Worm (Caenorhabditis elegans): Measurements from ENCODE around the gene C06C3.7.

The C06C3.7 gene

DNA sequence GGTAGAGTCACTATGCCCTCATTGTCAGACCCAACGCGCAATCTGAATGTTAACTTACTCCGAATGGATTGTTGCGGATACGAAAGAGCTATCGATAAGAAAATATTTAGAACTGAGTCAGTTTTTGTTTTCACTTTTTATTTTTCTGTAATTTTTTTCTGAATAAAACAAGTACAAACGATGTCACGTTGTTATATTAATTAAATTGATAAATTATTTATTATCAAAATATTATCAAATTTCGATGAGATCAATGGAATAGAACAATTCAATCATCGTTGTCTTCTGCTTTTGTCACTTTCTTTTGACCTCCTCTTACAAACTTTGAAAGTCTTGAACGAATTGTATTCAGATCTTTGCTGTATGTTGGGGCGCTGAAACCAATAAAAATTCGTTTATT, 21.7 kb downstream of the C06C3.7 start, which contains the start of gene mpz-6:
mpz-6 (minus strand) TSS at position 101 of the 400 bp plus-strand sequence.
- TF ChIP-seq F13C5.2 (tag; optimal IDR thresholded peaks at IDR 0.05), result no peak
- TF ChIP-seq hmbx-1 (tag; optimal IDR thresholded peaks at IDR 0.05), result no peak
- no peak for TF ChIP-seq scrt-1 (GFP tag; IDR thresholded peaks at IDR 0.05)
- TF ChIP-seq hmg-4 (GFP tag; optimal IDR thresholded peaks at IDR 0.05), result no peak

DNA sequence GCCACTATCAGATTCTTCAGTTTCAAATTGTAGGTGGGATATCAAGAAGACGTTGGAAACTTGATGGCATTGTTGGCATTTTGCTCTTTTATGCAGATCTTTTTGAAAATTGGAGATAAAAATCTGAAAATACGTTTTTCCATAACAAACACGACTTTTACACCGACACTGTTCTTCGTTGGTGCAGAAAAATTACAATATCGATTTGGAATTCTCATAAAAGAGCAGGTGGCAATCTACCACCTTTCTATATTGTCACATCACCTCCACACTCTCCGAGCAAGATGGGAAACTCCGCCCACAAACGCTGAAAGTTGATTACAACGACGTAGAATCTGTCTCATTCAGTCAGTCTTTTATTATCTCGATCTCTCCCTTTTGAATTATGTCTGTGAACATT, 22.1 kb downstream of the C06C3.7 start, which contains the start of gene arrd-2:
arrd-2 (plus strand) TSS at position 301 of the 400 bp plus-strand sequence.
- no peak for TF ChIP-seq aly-1 (tag; optimal IDR thresholded peaks at IDR 0.05)
- no peak for TF ChIP-seq tbx-37 (GFP tag; conservative IDR thresholded peaks at IDR 0.05)
- no peak for TF ChIP-seq pes-1 (GFP tag; IDR thresholded peaks at IDR 0.05)
- TF ChIP-seq B0310.2 (tag; optimal IDR thresholded peaks at IDR 0.05), result no peak
- TF ChIP-seq hnd-1 (tag; optimal IDR thresholded peaks at IDR 0.05), result no peak

DNA sequence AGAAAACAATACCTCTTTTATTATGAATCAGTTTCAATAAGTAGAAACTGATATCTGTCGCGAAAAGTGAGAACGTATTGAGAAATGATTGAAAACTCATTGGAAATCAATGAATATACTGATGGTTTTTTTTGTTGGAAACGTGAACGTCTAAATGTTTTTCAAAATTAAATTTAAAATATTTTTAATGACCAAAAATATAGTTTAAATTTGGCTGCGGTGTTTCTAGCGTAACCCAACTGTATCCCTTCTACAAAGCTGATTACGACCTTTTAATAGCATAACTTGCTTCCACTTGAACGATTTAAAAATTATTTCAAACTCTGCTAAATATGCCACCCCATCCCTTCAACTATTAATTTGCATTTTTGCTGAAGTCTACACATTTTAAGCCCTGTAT, 26.2 kb downstream of the C06C3.7 start, which contains the start of gene M176.9:
M176.9 (minus strand) TSS at position 101 of the 400 bp plus-strand sequence.
- TF ChIP-seq ceh-13 (GFP tag; optimal IDR thresholded peaks at IDR 0.05) (no peak), tra-4 (tag; optimal IDR thresholded peaks at IDR 0.05) (no peak), ama-1 (optimal IDR thresholded peaks at IDR 0.05) (no peak), sea-1 (GFP tag; conservative IDR thresholded peaks at IDR 0.05) (no peak), flt-1 (GFP tag; IDR thresholded peaks at IDR 0.05) (no peak), tbx-11 (GFP tag; IDR thresholded peaks at IDR 0.05) (no peak), ceh-36 (tag; optimal IDR thresholded peaks at IDR 0.05) (no peak), hmbx-1 (tag; optimal IDR thresholded peaks at IDR 0.05) (no peak), hmg-4 (GFP tag; optimal IDR thresholded peaks at IDR 0.05) (no peak), scrt-1 (GFP tag; IDR thresholded peaks at IDR 0.05) (no peak)

DNA sequence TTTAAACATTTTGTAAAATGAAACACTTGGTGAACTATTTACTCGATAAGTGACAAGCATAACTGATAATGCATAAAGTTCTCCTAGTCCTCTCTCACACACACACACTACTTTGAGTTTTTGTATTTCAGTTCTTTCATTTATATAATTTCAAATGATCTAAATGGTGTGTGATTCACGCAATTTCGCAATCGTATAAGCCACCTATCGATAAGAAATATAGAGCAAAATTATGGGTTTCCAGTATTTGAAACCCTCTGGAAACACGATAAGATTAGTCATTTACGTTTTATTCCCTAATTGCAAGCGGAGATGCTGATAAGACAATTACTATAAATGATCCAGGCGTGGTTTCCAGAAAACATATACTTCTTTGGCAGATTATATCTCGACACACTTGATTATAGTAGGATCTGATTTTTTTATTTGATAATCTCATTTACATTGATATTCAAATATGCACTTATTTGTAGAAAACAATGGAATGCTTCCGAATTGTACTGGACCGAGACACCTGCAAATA, 26.8 kb downstream of the C06C3.7 start, which contains the start of gene arrd-3:
arrd-3 (plus strand) TSS at position 473 of the 523 bp plus-strand sequence.
- TF ChIP-seq pes-1 (GFP tag; IDR thresholded peaks at IDR 0.05) (no peak), ets-7 (tag; optimal IDR thresholded peaks at IDR 0.05) (no peak), ama-1 (optimal IDR thresholded peaks at IDR 0.05) (no peak)

DNA sequence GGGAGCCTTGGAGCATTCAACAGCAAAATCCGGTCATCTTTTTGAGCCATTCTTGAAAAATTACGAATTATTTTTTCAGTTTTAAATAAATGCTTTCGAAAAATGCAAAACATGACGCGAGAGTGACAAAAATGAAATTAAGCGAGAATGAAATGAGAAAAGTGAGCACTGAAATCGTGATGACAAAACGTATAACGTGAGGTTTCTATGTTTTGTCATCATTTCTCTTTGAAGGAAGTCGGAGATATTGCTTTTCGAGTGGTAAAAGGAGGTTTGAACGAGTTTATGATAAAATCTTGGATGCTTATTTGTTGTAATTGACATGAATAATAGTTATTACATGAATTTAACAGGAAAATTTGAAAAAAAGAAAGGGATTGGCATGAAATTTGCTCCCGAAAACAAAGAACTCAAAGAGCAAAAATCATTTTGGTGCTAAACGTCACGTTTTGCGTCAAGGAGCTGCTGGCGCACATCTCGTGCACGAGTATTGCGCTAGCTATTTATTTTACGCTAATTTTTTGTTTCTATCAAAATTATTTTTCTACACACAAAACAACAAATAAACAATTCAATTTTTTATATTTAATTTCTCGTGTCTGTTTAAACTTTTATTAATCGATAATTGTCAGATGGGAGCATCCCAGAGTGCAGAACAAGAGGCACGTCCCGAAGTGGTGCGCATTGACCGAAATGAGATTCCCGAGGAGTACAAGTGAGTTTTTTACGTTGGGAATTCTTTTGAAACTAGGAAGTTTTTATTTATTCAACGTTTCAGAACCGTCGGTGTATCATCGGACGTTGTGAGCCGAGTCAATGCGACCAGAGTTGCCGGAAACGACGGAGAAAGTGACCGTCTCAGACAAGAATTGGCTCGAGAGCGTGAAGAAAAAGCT, 31.3 kb downstream of the C06C3.7 start, which contains the start of the genes gss-1 and chch-3:
gss-1 (minus strand) TSS at position 51 of the 896 bp plus-strand sequence.
chch-3 (plus strand) TSS at position 633 of the 896 bp plus-strand sequence.
- TF ChIP-seq sea-1 (GFP tag; conservative IDR thresholded peaks at IDR 0.05), result no peak
- TF ChIP-seq ets-7 (tag; optimal IDR thresholded peaks at IDR 0.05), result no peak
- no peak for TF ChIP-seq hnd-1 (tag; optimal IDR thresholded peaks at IDR 0.05)
- no peak for TF ChIP-seq scrt-1 (GFP tag; IDR thresholded peaks at IDR 0.05)
- no peak for TF ChIP-seq ceh-36 (tag; optimal IDR thresholded peaks at IDR 0.05)
- TF ChIP-seq aly-1 (tag; optimal IDR thresholded peaks at IDR 0.05), result no peak
- no peak for TF ChIP-seq ceh-13 (GFP tag; optimal IDR thresholded peaks at IDR 0.05)
- no peak for TF ChIP-seq hmbx-1 (tag; optimal IDR thresholded peaks at IDR 0.05)
- TF ChIP-seq pes-1 (GFP tag; IDR thresholded peaks at IDR 0.05), result no peak
- TF ChIP-seq hmg-4 (GFP tag; optimal IDR thresholded peaks at IDR 0.05), result no peak
- no peak for TF ChIP-seq F13C5.2 (tag; optimal IDR thresholded peaks at IDR 0.05)
- no peak for TF ChIP-seq tbx-11 (GFP tag; IDR thresholded peaks at IDR 0.05)
- no peak for TF ChIP-seq B0310.2 (tag; optimal IDR thresholded peaks at IDR 0.05)
- no peak for TF ChIP-seq tra-4 (tag; optimal IDR thresholded peaks at IDR 0.05)
- TF ChIP-seq tbx-37 (GFP tag; conservative IDR thresholded peaks at IDR 0.05), result no peak
- no peak for TF ChIP-seq flt-1 (GFP tag; IDR thresholded peaks at IDR 0.05)
- TF ChIP-seq ama-1 (optimal IDR thresholded peaks at IDR 0.05), result no peak

DNA sequence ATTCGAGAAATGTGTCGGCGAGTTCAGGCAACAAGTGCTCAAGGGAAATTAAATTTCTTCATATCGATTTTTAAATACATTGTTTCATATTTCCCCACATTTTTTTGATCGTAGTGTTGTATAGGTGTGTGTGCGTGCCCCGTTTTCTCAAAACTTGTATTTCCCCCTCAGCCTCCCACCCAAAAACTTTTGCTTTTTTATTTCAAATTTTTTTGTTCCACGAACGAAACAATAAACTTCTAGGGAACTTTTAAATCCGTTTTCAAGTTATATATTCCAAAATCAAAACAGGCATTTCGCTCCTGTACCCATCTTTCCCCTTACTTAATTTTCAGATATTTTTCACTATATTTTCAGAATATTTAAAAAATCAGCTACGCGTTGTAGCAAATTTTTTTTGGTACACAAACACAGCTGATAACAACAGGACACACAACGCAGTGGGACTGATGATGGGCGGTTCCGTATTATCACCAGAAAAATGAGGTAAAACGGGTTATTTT, 32.8 kb downstream of the C06C3.7 start, which contains the start of the genes M176.4 and M176.16:
M176.4 (plus strand) TSS at position 301 of the 503 bp plus-strand sequence.
M176.16 (plus strand) TSS at position 453 of the 503 bp plus-strand sequence.
- TF ChIP-seq tra-4 (tag; optimal IDR thresholded peaks at IDR 0.05) (no peak), ceh-36 (tag; optimal IDR thresholded peaks at IDR 0.05) (no peak), hnd-1 (tag; optimal IDR thresholded peaks at IDR 0.05) (no peak), sea-1 (GFP tag; conservative IDR thresholded peaks at IDR 0.05) (no peak), ets-7 (tag; optimal IDR thresholded peaks at IDR 0.05) (no peak), hmg-4 (GFP tag; optimal IDR thresholded peaks at IDR 0.05) (no peak), pes-1 (GFP tag; IDR thresholded peaks at IDR 0.05) (no peak), tbx-37 (GFP tag; conservative IDR thresholded peaks at IDR 0.05) (no peak), ceh-13 (GFP tag; optimal IDR thresholded peaks at IDR 0.05) (no peak), aly-1 (tag; optimal IDR thresholded peaks at IDR 0.05) (no peak), flt-1 (GFP tag; IDR thresholded peaks at IDR 0.05) (no peak), ama-1 (optimal IDR thresholded peaks at IDR 0.05) (no peak), scrt-1 (GFP tag; IDR thresholded peaks at IDR 0.05) (no peak)

DNA sequence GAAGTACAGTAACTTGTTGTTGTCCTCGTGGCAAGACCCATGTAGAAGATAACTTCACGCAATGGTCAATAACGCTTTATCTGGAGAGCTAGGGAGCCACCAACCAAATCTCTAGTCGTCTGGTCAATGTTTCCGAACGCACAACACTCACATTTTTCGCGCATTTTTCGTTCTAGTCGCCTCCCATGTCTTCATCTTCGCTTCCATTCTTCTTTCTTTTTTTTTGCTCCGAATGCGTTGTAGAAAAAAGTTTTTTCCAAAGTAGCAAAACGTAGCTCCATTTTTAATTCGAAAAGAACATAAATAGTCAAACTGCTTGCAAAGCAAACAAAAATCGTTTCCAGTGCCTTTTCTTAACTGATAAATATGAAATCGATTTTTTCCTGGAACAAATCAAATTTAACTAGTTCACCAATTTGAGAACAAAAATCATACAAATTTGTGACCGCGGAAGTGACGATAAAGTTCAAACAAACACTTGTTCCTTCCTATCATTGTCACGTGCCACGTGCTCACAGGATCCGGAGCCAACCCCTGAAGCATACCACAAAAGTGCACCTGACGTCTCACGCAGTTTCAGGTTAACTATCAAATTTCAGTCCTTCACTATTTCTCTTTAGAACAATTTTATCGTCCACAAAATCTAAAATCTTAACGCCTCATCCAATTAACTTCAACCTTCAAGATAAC, 33.6 kb downstream of the C06C3.7 start:
- no peak for TF ChIP-seq aly-1 (tag; optimal IDR thresholded peaks at IDR 0.05)
- no peak for TF ChIP-seq B0310.2 (tag; optimal IDR thresholded peaks at IDR 0.05)
- no peak for TF ChIP-seq pes-1 (GFP tag; IDR thresholded peaks at IDR 0.05)
- TF ChIP-seq flt-1 (GFP tag; IDR thresholded peaks at IDR 0.05), result no peak
- TF ChIP-seq ceh-36 (tag; optimal IDR thresholded peaks at IDR 0.05), result no peak
- TF ChIP-seq ceh-13 (GFP tag; optimal IDR thresholded peaks at IDR 0.05), result no peak
- TF ChIP-seq tbx-11 (GFP tag; IDR thresholded peaks at IDR 0.05), result no peak
- TF ChIP-seq F13C5.2 (tag; optimal IDR thresholded peaks at IDR 0.05), result no peak
- TF ChIP-seq scrt-1 (GFP tag; IDR thresholded peaks at IDR 0.05), result no peak
- no peak for TF ChIP-seq tbx-37 (GFP tag; conservative IDR thresholded peaks at IDR 0.05)
- no peak for TF ChIP-seq ets-7 (tag; optimal IDR thresholded peaks at IDR 0.05)
- no peak for TF ChIP-seq sea-1 (GFP tag; conservative IDR thresholded peaks at IDR 0.05)
- TF ChIP-seq ama-1 (optimal IDR thresholded peaks at IDR 0.05), result no peak
- TF ChIP-seq hmbx-1 (tag; optimal IDR thresholded peaks at IDR 0.05), result no peak
- TF ChIP-seq tra-4 (tag; optimal IDR thresholded peaks at IDR 0.05), result no peak
- no peak for TF ChIP-seq hmg-4 (GFP tag; optimal IDR thresholded peaks at IDR 0.05)
- no peak for TF ChIP-seq hnd-1 (tag; optimal IDR thresholded peaks at IDR 0.05)
